Fruit fly (Drosophila melanogaster): ENCODE results near the gene Sgs7.

The Sgs7 gene

dm6 chr3L:11491874-11492268, 17.8 kb upstream of the Sgs7 start:
- TF ChIP-seq lov (optimal IDR thresholded peaks at IDR 0.05) (no peak), lov (GFP tag; IDR thresholded peaks at IDR 0.05) (0 out of 3 replicates have a peak, but pooled peaks have one; percentile 5), CG11093 (GFP tag; IDR thresholded peaks at IDR 0.05) (no peak), CG7372 (GFP tag; IDR thresholded peaks at IDR 0.05) (no peak), tin (GFP tag; optimal IDR thresholded peaks at IDR 0.05) (no peak), CG15479 (GFP tag; optimal IDR thresholded peaks at IDR 0.05) (peak; percentile 13), B-H1 (GFP tag; IDR thresholded peaks at IDR 0.05) (no peak), Adf1 (GFP tag; IDR thresholded peaks at IDR 0.05) (no peak), Gsc (GFP tag; IDR thresholded peaks at IDR 0.05) (no peak), CG11695 (GFP tag; IDR thresholded peaks at IDR 0.05) (no peak), Bteb2 (GFP tag; optimal IDR thresholded peaks at IDR 0.05) (no peak), ac (GFP tag; optimal IDR thresholded peaks at IDR 0.05) (peak; percentile 12), HmgZ (tag; optimal IDR thresholded peaks at IDR 0.05) (no peak), Meics (GFP tag; optimal IDR thresholded peaks at IDR 0.05) (no peak), ro (GFP tag; IDR thresholded peaks at IDR 0.05) (no peak), CG4404 (GFP tag; IDR thresholded peaks at IDR 0.05) (no peak), jigr1 (GFP tag; IDR thresholded peaks at IDR 0.05) (no peak), CG11723 (GFP tag; optimal IDR thresholded peaks at IDR 0.05) (no peak), MTF-1 (GFP tag; optimal IDR thresholded peaks at IDR 0.05; ENCODE audit: borderline replicate concordance) (peak; percentile 3), dm (GFP tag; optimal IDR thresholded peaks at IDR 0.05) (no peak), ind (GFP tag; optimal IDR thresholded peaks at IDR 0.05) (no peak), ara (GFP tag; IDR thresholded peaks at IDR 0.05) (no peak), hkb (optimal IDR thresholded peaks at IDR 0.05) (no peak), hkb (GFP tag; IDR thresholded peaks at IDR 0.05) (no peak), CG8281 (tag; optimal IDR thresholded peaks at IDR 0.05) (peak; percentile 38), ci (GFP tag; IDR thresholded peaks at IDR 0.05) (0 out of 3 replicates have a peak, but pooled peaks have one; percentile 11), stc (GFP tag; IDR thresholded peaks at IDR 0.05) (no peak; the same call in 1 of the 2 replicates), ato (GFP tag; IDR thresholded peaks at IDR 0.05; ENCODE audit: partially characterized antibody) (no peak), Sox102F (GFP tag; optimal IDR thresholded peaks at IDR 0.05) (no peak), wor (GFP tag; IDR thresholded peaks at IDR 0.05) (no peak), CG9876 (GFP tag; optimal IDR thresholded peaks at IDR 0.05) (no peak), CG17328 (GFP tag; IDR thresholded peaks at IDR 0.05) (no peak), CG12299 (tag; optimal IDR thresholded peaks at IDR 0.05) (no peak), tap (tag; optimal IDR thresholded peaks at IDR 0.05) (peak; percentile 21), esg (GFP tag; conservative IDR thresholded peaks at IDR 0.05) (no peak), gro (GFP tag; optimal IDR thresholded peaks at IDR 0.05) (no peak), CG13287 (GFP tag; IDR thresholded peaks at IDR 0.05; ENCODE audit: partially characterized antibody) (no peak), vfl (GFP tag; optimal IDR thresholded peaks at IDR 0.05) (no peak), zfh1 (GFP tag; IDR thresholded peaks at IDR 0.05) (peak; percentile 47; the same call in 1 of the 3 replicates), Asciz (GFP tag; optimal IDR thresholded peaks at IDR 0.05) (peak; percentile 51), CG10431 (GFP tag; optimal IDR thresholded peaks at IDR 0.05) (peak; percentile 4), jumu (GFP tag; optimal IDR thresholded peaks at IDR 0.05) (no peak), Neu2 (GFP tag; optimal IDR thresholded peaks at IDR 0.05; ENCODE audit: borderline replicate concordance) (no peak), insv (GFP tag; optimal IDR thresholded peaks at IDR 0.05) (no peak), Trl (optimal IDR thresholded peaks at IDR 0.05) (no peak), Trl (GFP tag; optimal IDR thresholded peaks at IDR 0.05) (no peak), Nf-YA (GFP tag; IDR thresholded peaks at IDR 0.05) (no peak), CG4854 (GFP tag; optimal IDR thresholded peaks at IDR 0.05) (no peak), exex (tag; optimal IDR thresholded peaks at IDR 0.05) (no peak), Ets97D (GFP tag; optimal IDR thresholded peaks at IDR 0.05) (no peak), CG17612 (GFP tag; IDR thresholded peaks at IDR 0.05) (no peak), Dek (tag; optimal IDR thresholded peaks at IDR 0.05) (no peak), CG2202 (tag; optimal IDR thresholded peaks at IDR 0.05) (peak; percentile 23)
